Fruit fly (Drosophila melanogaster) whole organism, wandering third instar larva: ENCODE data around the gene CG5969.
"Not testable (repeated sequence)": the region's sequence is repeated elsewhere in the genome, so short reads cannot be mapped to it uniquely, and the experiment has no call there.

Experiments used
- Abd-B ChIP-seq: fragments of >200 bp; optimal IDR thresholded peaks from 2 replicates; lab custom pipeline; 2017; ENCODE audit warnings: missing biosample characterization, missing genetic modification characterization
- CG32264 ChIP-seq: fragments of 200-800 bp; sonication (Bioruptor generic); optimal IDR thresholded peaks from 2 replicates; lab custom pipeline; 2016; ENCODE audit warnings: missing biosample characterization, missing genetic modification characterization
- CrebA ChIP-seq: fragments of 200-800 bp; sonication (Bioruptor generic); optimal IDR thresholded peaks from 2 replicates; lab custom pipeline; 2016; ENCODE audit warnings: missing biosample characterization, mild to moderate bottlenecking, missing genetic modification characterization, borderline replicate concordance
- Dfd ChIP-seq: fragments of >200 bp; optimal IDR thresholded peaks from 2 replicates; lab custom pipeline; 2017; ENCODE audit warnings: missing biosample characterization, missing genetic modification characterization
- Dif ChIP-seq: fragments of 200-275, 200-300 bp; sonication (Bioruptor generic); optimal IDR thresholded peaks from 2 replicates; lab custom pipeline; 2018; ENCODE audit warnings: missing biosample characterization, missing genetic modification characterization; ENCODE audit not compliant: partially characterized antibody
- HLH106 ChIP-seq: fragments of 200-800 bp; optimal IDR thresholded peaks from 3 replicates; lab custom pipeline; 2019; ENCODE audit warnings: missing biosample characterization, mild to moderate bottlenecking, missing genetic modification characterization, moderate library complexity
- Hnf4 ChIP-seq: fragments of 200-800 bp; sonication (Bioruptor generic); optimal IDR thresholded peaks from 2 replicates; lab custom pipeline; 2016; ENCODE audit warnings: missing biosample characterization, mild to moderate bottlenecking, missing genetic modification characterization
- Hr78 ChIP-seq: fragments of >200 bp; optimal IDR thresholded peaks from 2 replicates; lab custom pipeline; 2017; ENCODE audit warnings: missing biosample characterization, missing genetic modification characterization
- Hr83 ChIP-seq: fragments of 200-300 bp; sonication (Bioruptor generic); optimal IDR thresholded peaks from 2 replicates; lab custom pipeline; 2016; ENCODE audit warnings: missing biosample characterization, mild to moderate bottlenecking, missing genetic modification characterization, moderate library complexity; ENCODE audit not compliant: poor library complexity, severe bottlenecking
- Jra ChIP-seq: sonication (Bioruptor generic); optimal IDR thresholded peaks from 2 replicates; lab custom pipeline; 2016; ENCODE audit warnings: missing biosample characterization, missing genetic modification characterization
- Mio ChIP-seq: sonication (Bioruptor generic); optimal IDR thresholded peaks from 2 replicates; lab custom pipeline; 2016; ENCODE audit warnings: missing biosample characterization, missing genetic modification characterization
- Myc ChIP-seq: fragments of >200 bp; optimal IDR thresholded peaks from 2 replicates; lab custom pipeline; 2017
- OdsH ChIP-seq: fragments of 200-800 bp; sonication (Bioruptor generic); optimal IDR thresholded peaks from 2 replicates; lab custom pipeline; 2016; ENCODE audit warnings: missing biosample characterization, mild to moderate bottlenecking, missing genetic modification characterization
- Rel ChIP-seq, 2 experiments: fragments of 200-800 bp; sonication (Bioruptor generic) in 1 of 2; optimal IDR thresholded peaks; 2 replicates in 1 of 2; 3 replicates in 1 of 2; lab custom pipeline; 2016 to 2019; ENCODE audit warnings: mild to moderate bottlenecking in 2 of 2, missing biosample characterization in 2 of 2, missing genetic modification characterization in 2 of 2, moderate library complexity in 1 of 2
- Vsx2 ChIP-seq: fragments of 200-300, 225-300 bp; sonication (Bioruptor generic); optimal IDR thresholded peaks from 2 replicates; lab custom pipeline; 2018; ENCODE audit warnings: missing biosample characterization, missing genetic modification characterization; ENCODE audit not compliant: partially characterized antibody
- br ChIP-seq: fragments of 200-800 bp; sonication (Bioruptor generic); optimal IDR thresholded peaks from 2 replicates; lab custom pipeline; 2016; ENCODE audit warnings: missing biosample characterization, missing genetic modification characterization
- brk ChIP-seq: fragments of 200-800 bp; sonication (Bioruptor generic); optimal IDR thresholded peaks from 2 replicates; lab custom pipeline; 2016; ENCODE audit warnings: missing biosample characterization, mild to moderate bottlenecking, missing genetic modification characterization
- dl ChIP-seq, 2 experiments: fragments of 175-275, 200-275 bp in 1 of 2; fragments of 200-275 bp in 1 of 2; sonication (Bioruptor generic); optimal IDR thresholded peaks; lab custom pipeline; 2018; ENCODE audit warnings: mild to moderate bottlenecking in 2 of 2, missing biosample characterization in 2 of 2, missing genetic modification characterization in 2 of 2, moderate library complexity in 2 of 2; ENCODE audit not compliant: partially characterized antibody in 2 of 2, insufficient read depth in 1 of 2
- dmrt93B ChIP-seq: fragments of 200-800 bp; sonication (Bioruptor generic); optimal IDR thresholded peaks from 2 replicates; lab custom pipeline; 2018; ENCODE audit warnings: missing biosample characterization, mild to moderate bottlenecking, missing genetic modification characterization
- ey ChIP-seq: fragments of 200-800 bp; sonication (Bioruptor generic); optimal IDR thresholded peaks from 2 replicates; lab custom pipeline; 2016; ENCODE audit warnings: missing biosample characterization, missing genetic modification characterization
- foxo ChIP-seq, 2 experiments: fragments of 200-800 bp; sonication (Bioruptor generic); optimal IDR thresholded peaks; 2 replicates in 1 of 2; 3 replicates in 1 of 2; lab custom pipeline; 2016 to 2017; ENCODE audit warnings: missing biosample characterization in 2 of 2, missing genetic modification characterization in 2 of 2
- fru ChIP-seq: fragments of 200-800 bp; sonication (Bioruptor generic); optimal IDR thresholded peaks from 3 replicates; lab custom pipeline; 2016; ENCODE audit warnings: missing biosample characterization, mild to moderate bottlenecking, missing genetic modification characterization
- h ChIP-seq: fragments of 200-800 bp; sonication (Bioruptor generic); optimal IDR thresholded peaks from 3 replicates; lab custom pipeline; 2016; ENCODE audit warnings: missing biosample characterization, mild to moderate bottlenecking, missing genetic modification characterization
- lola ChIP-seq: fragments of >200 bp; optimal IDR thresholded peaks from 2 replicates; lab custom pipeline; 2017; ENCODE audit warnings: missing biosample characterization, missing genetic modification characterization
- pan ChIP-seq: fragments of >200 bp; optimal IDR thresholded peaks from 2 replicates; lab custom pipeline; 2017
- psq ChIP-seq: fragments of 200-800 bp; sonication (Bioruptor generic); optimal IDR thresholded peaks from 3 replicates; lab custom pipeline; 2017; ENCODE audit warnings: missing biosample characterization, mild to moderate bottlenecking, missing genetic modification characterization, moderate library complexity
- rgr ChIP-seq: fragments of 200-800 bp; sonication (Bioruptor generic); optimal IDR thresholded peaks from 3 replicates; lab custom pipeline; 2016; ENCODE audit warnings: missing biosample characterization, mild to moderate bottlenecking, missing genetic modification characterization
- tai ChIP-seq: sonication (Bioruptor generic); optimal IDR thresholded peaks from 2 replicates; lab custom pipeline; 2016; ENCODE audit warnings: missing biosample characterization, missing genetic modification characterization

Gene CG5969

DNA sequence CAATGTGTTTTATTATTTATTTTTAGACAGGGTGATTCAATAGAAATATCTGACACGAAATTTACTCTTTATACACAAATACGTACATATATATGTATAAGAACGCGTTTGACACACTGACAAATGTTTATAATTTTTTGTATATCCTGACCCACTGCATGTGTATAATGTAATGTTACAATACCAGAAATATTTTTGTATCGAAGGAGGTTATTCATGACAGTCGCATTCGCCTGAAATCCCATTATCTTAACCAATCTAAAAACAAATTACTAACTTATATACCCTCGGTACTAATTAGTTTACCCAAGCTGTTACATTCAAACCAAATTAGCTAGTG lies 20.6 kb downstream of the CG5969 start:
- no peak for TF ChIP-seq Hr78
- TF ChIP-seq Dif = no peak
- no peak for TF ChIP-seq lola (GFP tag; lab: Kevin White, UChicago)
- no peak for TF ChIP-seq psq (GFP tag; lab: Kevin White, UChicago)
- no peak for TF ChIP-seq Hr83 (GFP tag; lab: Kevin White, UChicago)
- no peak for TF ChIP-seq CG32264 (GFP tag; lab: Kevin White, UChicago)
- no peak for TF ChIP-seq Jra (GFP tag; lab: Kevin White, UChicago)
- TF ChIP-seq Mio = no peak
- no peak for TF ChIP-seq dl (GFP tag; optimal IDR thresholded peaks at IDR 0.05; lab: Kevin White, UChicago; ENCODE audit: insufficient read depth in 1 of 2, partially characterized antibody in 2 of 2)
- no peak for TF ChIP-seq Vsx2 (GFP tag; lab: Kevin White, UChicago)

DNA sequence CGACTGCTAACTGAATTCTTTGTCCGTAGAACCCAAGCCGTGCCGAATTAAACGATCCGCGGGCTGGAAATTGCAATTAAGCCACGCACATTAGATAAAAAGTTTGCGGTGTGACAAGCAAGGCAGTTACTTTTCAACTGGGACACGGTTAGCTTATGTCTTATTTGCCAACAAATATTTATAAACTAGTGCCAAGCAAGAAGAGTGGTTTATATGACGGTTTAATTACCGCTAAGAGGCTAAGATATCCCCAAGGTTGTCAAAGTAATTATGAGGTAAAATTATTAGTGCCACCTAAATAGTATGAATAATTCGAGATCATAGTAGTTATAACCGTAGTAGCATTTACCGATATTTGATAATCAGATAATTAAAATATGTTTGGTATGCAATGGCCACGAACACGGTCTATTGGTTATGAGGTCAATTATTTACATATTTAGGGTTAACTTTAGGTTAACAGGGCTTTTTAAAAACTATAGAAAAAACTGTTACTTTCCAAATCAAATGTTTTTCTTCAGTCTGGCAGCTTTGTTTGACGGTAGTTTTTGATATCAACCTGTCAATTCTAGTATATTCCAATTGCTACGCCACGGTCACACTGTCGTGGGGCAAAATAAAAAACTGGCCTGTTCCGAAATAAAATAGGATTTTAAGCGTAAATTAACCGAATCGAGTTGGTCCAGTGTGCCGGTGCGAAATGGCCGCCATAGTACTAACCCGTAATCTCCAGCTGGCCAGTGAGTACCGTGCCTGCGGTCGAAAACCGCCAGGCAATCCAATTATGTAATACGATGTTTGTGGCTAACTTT lies 21.4 kb downstream of the CG5969 start, which contains the start of gene ZnT77C:
TSS of gene ZnT77C (minus strand) at position 142 of the 812 bp plus-strand sequence.
- TF ChIP-seq Abd-B (GFP tag; lab: Kevin White, UChicago) (no peak), Rel (GFP tag; optimal IDR thresholded peaks at IDR 0.05; lab: Kevin White, UChicago) (no peak), Rel (tag; optimal IDR thresholded peaks at IDR 0.05; lab: Kevin White, UChicago) (peak; percentile 31)

DNA sequence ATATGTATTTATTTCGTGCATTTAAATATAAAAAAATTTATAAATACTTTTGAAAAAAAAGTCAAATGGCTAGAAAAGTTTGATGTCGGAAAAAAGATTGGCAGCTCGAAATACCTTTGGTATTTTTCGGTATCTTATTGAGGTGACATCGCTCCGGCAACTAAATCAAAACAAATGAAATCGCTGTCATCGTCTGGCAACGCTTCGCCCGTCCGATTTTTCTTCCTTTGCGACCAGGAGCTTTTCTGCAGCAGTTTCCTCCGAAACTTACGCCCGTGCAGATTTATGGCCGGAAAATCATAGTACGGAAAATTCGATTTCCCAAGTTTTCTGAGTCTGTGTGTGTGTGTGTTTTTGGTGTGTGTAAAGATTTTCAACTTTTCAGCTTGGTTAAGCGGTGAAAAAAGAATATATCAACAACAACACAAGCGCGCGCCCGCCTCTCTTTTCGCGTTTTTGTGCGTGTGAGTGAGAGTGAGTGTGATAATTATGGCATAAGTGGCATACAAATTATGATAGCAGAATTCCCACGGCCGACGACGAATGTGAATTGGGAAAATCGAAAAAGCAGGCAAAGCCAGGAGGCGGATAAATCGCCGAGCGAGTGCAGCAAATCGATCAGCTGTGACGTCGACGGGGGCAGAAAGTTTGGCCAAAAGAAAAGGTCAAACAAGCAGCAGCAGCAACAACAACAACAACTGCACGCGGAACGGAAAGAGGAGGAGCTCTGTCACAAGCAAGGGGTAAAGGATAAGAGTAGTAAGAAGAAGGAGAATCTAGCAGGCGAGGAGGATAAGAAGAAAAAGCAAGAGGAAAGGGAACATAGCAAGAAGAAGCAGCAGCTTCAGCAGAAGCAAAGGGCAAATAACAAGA lies 23.8 kb downstream of the CG5969 start, which contains the start of gene CG32425:
TSS of gene CG32425 (plus strand) at position 200 of the 873 bp plus-strand sequence.
- TF ChIP-seq dl (GFP tag; optimal IDR thresholded peaks at IDR 0.05; lab: Kevin White, UChicago; ENCODE audit: insufficient read depth in 1 of 2, partially characterized antibody in 2 of 2) (no peak), pan (lab: Kevin White, UChicago) (no peak), tai (GFP tag; lab: Kevin White, UChicago) (no peak), HLH106 (tag; lab: Kevin White, UChicago) (peak; percentile 4), Dfd (no peak), OdsH (GFP tag; lab: Kevin White, UChicago) (no peak), psq (GFP tag; lab: Kevin White, UChicago) (peak; percentile 67), h (GFP tag; lab: Kevin White, UChicago) (peak; percentile 24), Hnf4 (GFP tag; lab: Kevin White, UChicago) (no peak), dmrt93B (GFP tag; lab: Kevin White, UChicago) (no peak), foxo (GFP tag; optimal IDR thresholded peaks at IDR 0.05; lab: Kevin White, UChicago) (peak in 1 of 2 experiments; percentile 37), ey (GFP tag; lab: Kevin White, UChicago) (no peak), Rel (GFP tag; optimal IDR thresholded peaks at IDR 0.05; lab: Kevin White, UChicago) (no peak), Rel (tag; optimal IDR thresholded peaks at IDR 0.05; lab: Kevin White, UChicago) (peak; percentile 8), br (GFP tag; lab: Kevin White, UChicago) (no peak), fru (GFP tag; lab: Kevin White, UChicago) (peak; percentile 25), Myc (lab: Kevin White, UChicago) (peak; percentile 18), Dif (no peak), Jra (GFP tag; lab: Kevin White, UChicago) (no peak), Mio (no peak)

DNA sequence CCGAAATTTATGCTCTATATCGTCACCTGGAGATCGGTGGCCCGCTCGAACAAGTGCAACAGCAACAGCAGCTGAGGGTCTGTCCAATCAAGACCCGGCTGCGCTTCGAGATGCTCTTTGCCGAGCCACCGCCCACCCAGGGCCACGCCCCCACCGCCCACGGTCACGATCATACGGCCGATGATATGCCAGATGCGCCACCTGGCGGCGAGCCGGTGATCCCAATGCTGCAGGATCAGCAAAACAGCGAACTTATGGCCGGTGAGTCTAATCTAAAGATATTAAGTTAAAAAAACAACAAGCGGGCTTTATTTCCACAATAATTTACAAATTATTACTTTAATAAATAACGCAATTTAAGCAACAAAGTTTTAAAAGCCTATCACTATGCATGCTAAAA lies 24.6 kb downstream of the CG5969 start:
- TF ChIP-seq brk (GFP tag; lab: Kevin White, UChicago) (no peak), Dfd (peak; percentile 87), fru (GFP tag; lab: Kevin White, UChicago) (no peak)

DNA sequence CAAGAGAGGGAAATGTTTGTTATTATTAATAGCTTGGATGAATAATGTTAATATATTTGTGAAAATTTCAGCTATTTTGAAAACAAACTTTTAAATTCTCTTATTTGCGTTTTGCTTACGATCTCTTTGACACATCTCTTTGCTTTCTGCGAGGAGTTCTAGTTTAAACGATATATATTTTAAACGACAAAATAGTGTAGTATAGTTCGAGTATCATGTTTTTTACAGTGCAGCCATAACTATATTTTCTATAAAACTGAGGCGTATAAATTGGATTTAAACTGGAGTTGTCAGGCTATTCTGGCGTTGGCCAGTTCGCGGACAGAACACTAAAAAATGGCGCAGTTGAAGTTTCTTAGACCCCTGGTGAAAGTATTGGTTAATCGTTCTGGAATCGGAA lies 26.0 kb downstream of the CG5969 start, which contains the start of gene CG18281:
TSS of gene CG18281 (plus strand) at position 301 of the 400 bp plus-strand sequence.
- not testable (repeated sequence) for TF ChIP-seq CrebA (GFP tag; lab: Kevin White, UChicago); rgr; Dfd
